Fruit fly (Drosophila melanogaster) whole organism, embryonic: Measurements from ENCODE around the gene CG1999.

ENCODE experiments used
- CG10147 ChIP-seq: fragments of 200-800 bp; sonication (Bioruptor generic); optimal IDR thresholded peaks from 2 replicates; lab custom pipeline; 2019; ENCODE audit warnings: missing biosample characterization, mild to moderate bottlenecking, missing genetic modification characterization, moderate library complexity
- CG1024 ChIP-seq: fragments of 200-800 bp; sonication (Bioruptor generic); IDR thresholded peaks from 2 replicates; pipeline ENCODE4 v1.3.6; 2022; ENCODE audit warnings: missing biosample characterization, missing genetic modification characterization
- CG10565 ChIP-seq: fragments of 200-800 bp; sonication (Bioruptor generic); optimal IDR thresholded peaks from 3 replicates; lab custom pipeline; 2016; ENCODE audit warnings: missing biosample characterization, mild to moderate bottlenecking, missing genetic modification characterization
- CG10979 ChIP-seq: fragments of 200-800 bp; sonication (Bioruptor generic); optimal IDR thresholded peaks from 2 replicates; lab custom pipeline; 2018; ENCODE audit warnings: missing biosample characterization, mild to moderate bottlenecking, missing genetic modification characterization, moderate library complexity
- CG12299 ChIP-seq: fragments of 200-800 bp; sonication (Bioruptor generic); optimal IDR thresholded peaks from 2 replicates; lab custom pipeline; 2018; ENCODE audit warnings: missing biosample characterization, mild to moderate bottlenecking, missing genetic modification characterization
- CG15479 ChIP-seq: fragments of 200-800 bp; sonication (Bioruptor generic); optimal IDR thresholded peaks from 3 replicates; lab custom pipeline; 2019; ENCODE audit warnings: missing biosample characterization, mild to moderate bottlenecking, missing genetic modification characterization, moderate library complexity
- CG15696 ChIP-seq: fragments of 200-800 bp; sonication (Bioruptor generic); optimal IDR thresholded peaks from 2 replicates; lab custom pipeline; 2019; ENCODE audit warnings: missing biosample characterization, mild to moderate bottlenecking, missing genetic modification characterization, moderate library complexity
- CG17385 ChIP-seq: fragments of 200-800 bp; sonication (Bioruptor generic); optimal IDR thresholded peaks from 3 replicates; lab custom pipeline; 2018; ENCODE audit warnings: missing biosample characterization, mild to moderate bottlenecking, missing genetic modification characterization
- CG17612 ChIP-seq: fragments of 200-800 bp; sonication (Bioruptor generic); IDR thresholded peaks from 2 replicates; pipeline ENCODE4 v1.3.6; 2022; ENCODE audit warnings: missing biosample characterization, missing genetic modification characterization
- CG18764 ChIP-seq: fragments of 200-800 bp; sonication (Bioruptor generic); optimal IDR thresholded peaks from 3 replicates; lab custom pipeline; 2016; ENCODE audit warnings: missing biosample characterization, missing genetic modification characterization
- CG2199 ChIP-seq: fragments of 200-800 bp; sonication (Bioruptor generic); IDR thresholded peaks from 3 replicates; pipeline ENCODE4 v1.3.6; 2022; ENCODE audit warnings: missing biosample characterization, missing genetic modification characterization
- CG2712 ChIP-seq: fragments of 200-800 bp; optimal IDR thresholded peaks from 3 replicates; lab custom pipeline; 2019; ENCODE audit warnings: missing biosample characterization, mild to moderate bottlenecking, missing genetic modification characterization, moderate library complexity
- CG31365 ChIP-seq: fragments of 200-800 bp; sonication (Bioruptor generic); optimal IDR thresholded peaks from 2 replicates; lab custom pipeline; 2018; ENCODE audit warnings: missing biosample characterization, mild to moderate bottlenecking, missing genetic modification characterization
- CG4360 ChIP-seq: fragments of 200-800 bp; sonication (Bioruptor generic); IDR thresholded peaks from 2 replicates; pipeline ENCODE4 v1.3.6; 2022; ENCODE audit warnings: missing biosample characterization, missing genetic modification characterization
- CG6689 ChIP-seq: fragments of 200-800 bp; sonication (Bioruptor generic); IDR thresholded peaks from 2 replicates; pipeline ENCODE4 v1.3.6; 2022; ENCODE audit warnings: missing biosample characterization, missing genetic modification characterization
- CG7556 ChIP-seq: fragments of 200-800 bp; sonication (Bioruptor generic); optimal IDR thresholded peaks from 2 replicates; lab custom pipeline; 2017; ENCODE audit warnings: missing biosample characterization, mild to moderate bottlenecking, missing genetic modification characterization
- CG9817 ChIP-seq: fragments of 200-800 bp; sonication (Bioruptor generic); optimal IDR thresholded peaks from 2 replicates; lab custom pipeline; 2018; ENCODE audit warnings: missing biosample characterization, mild to moderate bottlenecking, missing genetic modification characterization, moderate library complexity
- Dfd ChIP-seq, 2 experiments: fragments of >200 bp; optimal IDR thresholded peaks; 2 replicates each; lab custom pipeline; 2017; ENCODE audit warnings: missing biosample characterization in 2 of 2, missing genetic modification characterization in 2 of 2
- Drgx ChIP-seq: fragments of 200-800 bp; sonication (Bioruptor generic); IDR thresholded peaks from 2 replicates; pipeline ENCODE4 v1.3.6; 2022; ENCODE audit warnings: missing biosample characterization, missing genetic modification characterization
- Hey ChIP-seq: fragments of 200-800 bp; sonication (Bioruptor generic); optimal IDR thresholded peaks from 3 replicates; lab custom pipeline; 2018; ENCODE audit warnings: missing biosample characterization, mild to moderate bottlenecking, missing genetic modification characterization
- Med ChIP-seq: fragments of 200-800 bp; sonication (Bioruptor generic); peaks from one replicate; lab custom pipeline; 2016; ENCODE audit warnings: missing biosample characterization, missing genetic modification characterization, mild to moderate bottlenecking, inconsistent platforms, moderate library complexity
- Mrtf ChIP-seq: fragments of 200-800 bp; sonication (Bioruptor generic); IDR thresholded peaks from 3 replicates; pipeline ENCODE4 v1.3.6; 2022; ENCODE audit warnings: missing biosample characterization, missing genetic modification characterization
- Opbp ChIP-seq: fragments of 200-800 bp; sonication (Bioruptor generic); IDR thresholded peaks from 3 replicates; pipeline ENCODE4 v1.3.6; 2022; ENCODE audit warnings: missing biosample characterization, missing genetic modification characterization; ENCODE audit not compliant: partially characterized antibody
- Ptx1 ChIP-seq: fragments of 200-800 bp; sonication (Bioruptor generic); IDR thresholded peaks from 2 replicates; pipeline ENCODE4 v1.3.6; 2022; ENCODE audit warnings: missing biosample characterization, missing genetic modification characterization
- Taf1 ChIP-seq: fragments of 200-800 bp; sonication (Bioruptor generic); IDR thresholded peaks from 2 replicates; pipeline ENCODE4 v1.3.6; 2022; ENCODE audit warnings: missing biosample characterization, missing genetic modification characterization
- Usf ChIP-seq: fragments of 200-800 bp; sonication (Bioruptor generic); optimal IDR thresholded peaks from 2 replicates; lab custom pipeline; 2017; ENCODE audit warnings: missing genotype, missing biosample characterization, missing genetic modification characterization
- btn ChIP-seq: fragments of 200-800 bp; sonication (Bioruptor generic); optimal IDR thresholded peaks from 2 replicates; lab custom pipeline; 2016; ENCODE audit warnings: missing biosample characterization, missing genetic modification characterization
- cas ChIP-seq: fragments of 200-800 bp; sonication (Bioruptor generic); IDR thresholded peaks from 2 replicates; pipeline ENCODE4 v1.3.6; 2022; ENCODE audit warnings: missing biosample characterization, missing genetic modification characterization
- cg ChIP-seq: fragments of 200-800 bp; sonication (Bioruptor generic); optimal IDR thresholded peaks from 3 replicates; lab custom pipeline; 2019; ENCODE audit warnings: missing biosample characterization, mild to moderate bottlenecking, missing genetic modification characterization, moderate library complexity
- chinmo ChIP-seq: fragments of 200-800 bp; sonication (Bioruptor generic); IDR thresholded peaks from 4 replicates; pipeline ENCODE4 v1.3.6; 2022; ENCODE audit warnings: missing biosample characterization, missing genetic modification characterization; ENCODE audit not compliant: partially characterized antibody
- esg ChIP-seq: fragments of 200-800 bp; sonication (Bioruptor generic); conservative IDR thresholded peaks from 2 replicates; pipeline ENCODE4 v1.3.6; 2022; ENCODE audit warnings: missing biosample characterization, missing genetic modification characterization
- exex ChIP-seq: fragments of 200-800 bp; sonication (Bioruptor generic); optimal IDR thresholded peaks from 4 replicates; lab custom pipeline; 2018; ENCODE audit warnings: missing biosample characterization, mild to moderate bottlenecking, missing genetic modification characterization, moderate library complexity
- grn ChIP-seq: fragments of 200-800 bp; sonication (Bioruptor generic); optimal IDR thresholded peaks from 3 replicates; lab custom pipeline; 2017; ENCODE audit warnings: missing biosample characterization, missing genetic modification characterization
- kah ChIP-seq: fragments of 200-800 bp; sonication (Bioruptor generic); optimal IDR thresholded peaks from 2 replicates; lab custom pipeline; 2018; ENCODE audit warnings: missing biosample characterization, mild to moderate bottlenecking, missing genetic modification characterization
- onecut ChIP-seq: fragments of 200-800 bp; sonication (Bioruptor generic); IDR thresholded peaks from 2 replicates; pipeline ENCODE4 v1.3.6; 2022; ENCODE audit warnings: missing biosample characterization, missing genetic modification characterization
- pfk ChIP-seq: fragments of 200-800 bp; sonication (Bioruptor generic); optimal IDR thresholded peaks from 2 replicates; lab custom pipeline; 2018; ENCODE audit warnings: missing biosample characterization, mild to moderate bottlenecking, missing genetic modification characterization, moderate library complexity
- sd ChIP-seq: fragments of 200-800 bp; sonication (Bioruptor generic); optimal IDR thresholded peaks from 3 replicates; lab custom pipeline; 2018; ENCODE audit warnings: missing biosample characterization, mild to moderate bottlenecking, missing genetic modification characterization, moderate library complexity
- sens-2 ChIP-seq: fragments of 200-800 bp; sonication (Bioruptor generic); IDR thresholded peaks from 2 replicates; pipeline ENCODE4 v1.3.6; 2022; ENCODE audit warnings: missing biosample characterization, missing genetic modification characterization
- sug ChIP-seq: fragments of 200-800 bp; optimal IDR thresholded peaks from 2 replicates; lab custom pipeline; 2019; ENCODE audit warnings: missing biosample characterization, mild to moderate bottlenecking, missing genetic modification characterization, moderate library complexity
- zen2 ChIP-seq: fragments of 200-800 bp; sonication (Bioruptor generic); IDR thresholded peaks from 3 replicates; pipeline ENCODE4 v1.3.6; 2022; ENCODE audit warnings: missing biosample characterization, missing genetic modification characterization; ENCODE audit not compliant: partially characterized antibody

The CG1999 gene

dm6 chrX:7358496-7358895, at the start of gene CG1999:
Gene CG1999 (plus strand): TSS chrX:7358796.
- TF ChIP-seq CG10979 (tag; lab: Kevin White, UChicago) (no peak), Usf (GFP tag; lab: Kevin White, UChicago) (no peak), CG15696 (no peak), btn (GFP tag; lab: Kevin White, UChicago) (no peak)

dm6 chrX:7312406-7312805, 46.2 kb upstream of the CG1999 start:
- TF ChIP-seq Med = peak; percentile 59
- 0 out of 2 replicates have a peak, but pooled peaks have one; percentile 5 for TF ChIP-seq Ptx1 (GFP tag; lab: Robert Waterston, UW)
- no peak for TF ChIP-seq CG17612 (GFP tag; lab: Robert Waterston, UW)
- peak; percentile 51 for TF ChIP-seq Drgx (GFP tag; lab: Robert Waterston, UW)

- TF ChIP-seq sens-2 (GFP tag; lab: Robert Waterston, UW) = 0 out of 2 replicates have a peak, but pooled peaks have one; percentile 8
- TF ChIP-seq pfk (GFP tag; lab: Kevin White, UChicago) = peak; percentile 89
- TF ChIP-seq CG9817 = no peak
- TF ChIP-seq chinmo (GFP tag; lab: Robert Waterston, UW) = 0 out of 4 replicates have a peak, but pooled peaks have one; percentile 46
- TF ChIP-seq onecut (GFP tag; lab: Robert Waterston, UW) = no peak
- TF ChIP-seq esg (GFP tag; lab: Robert Waterston, UW) = no peak
- TF ChIP-seq Taf1 (GFP tag; lab: Robert Waterston, UW) = no peak
- peak; percentile 82 for TF ChIP-seq grn
- no peak for TF ChIP-seq CG10565 (GFP tag; lab: Kevin White, UChicago)
- no peak for TF ChIP-seq CG17385 (GFP tag; lab: Kevin White, UChicago)
- no peak for TF ChIP-seq CG31365 (tag; lab: Kevin White, UChicago)
- TF ChIP-seq cg (GFP tag; lab: Kevin White, UChicago) = peak; percentile 31
- no peak for TF ChIP-seq CG4360
- no peak for TF ChIP-seq Mrtf (GFP tag; lab: Robert Waterston, UW)
- TF ChIP-seq CG18764 (GFP tag; lab: Kevin White, UChicago) = no peak
- peak; percentile 91 for TF ChIP-seq exex (tag; lab: Kevin White, UChicago)
- TF ChIP-seq Dfd (GFP tag; optimal IDR thresholded peaks at IDR 0.05; lab: Kevin White, UChicago) = no peak
- TF ChIP-seq CG6689 (GFP tag; lab: Robert Waterston, UW) = no peak
- TF ChIP-seq Hey = no peak
- TF ChIP-seq Med = peak; percentile 50
- peak; percentile 83 for TF ChIP-seq sug
- TF ChIP-seq zen2 (GFP tag; lab: Robert Waterston, UW) = no peak
- TF ChIP-seq cas (GFP tag; lab: Robert Waterston, UW) = no peak
- TF ChIP-seq Usf (GFP tag; lab: Kevin White, UChicago) = no peak
- TF ChIP-seq sd = peak; percentile 71
- no peak for TF ChIP-seq CG12299 (tag; lab: Kevin White, UChicago)
- TF ChIP-seq kah (GFP tag; lab: Kevin White, UChicago) = no peak
- TF ChIP-seq Opbp (GFP tag; lab: Robert Waterston, UW) = no peak
- TF ChIP-seq CG10147 (GFP tag; lab: Kevin White, UChicago) = no peak
- no peak for TF ChIP-seq CG1024 (GFP tag; lab: Robert Waterston, UW)
- peak; percentile 30 for TF ChIP-seq CG15479
- no peak for TF ChIP-seq CG7556 (GFP tag; lab: Kevin White, UChicago)
- TF ChIP-seq CG2199 (GFP tag; lab: Robert Waterston, UW) = peak; percentile 46; the same call in 1 of the 3 replicates
- TF ChIP-seq CG2712 = no peak
Measured at dm6 chrX:7315925-7316650, 42.5 kb upstream of the CG1999 start.
